Worm (Caenorhabditis elegans): ENCODE measurements around the gene ZK616.61.

DNA sequence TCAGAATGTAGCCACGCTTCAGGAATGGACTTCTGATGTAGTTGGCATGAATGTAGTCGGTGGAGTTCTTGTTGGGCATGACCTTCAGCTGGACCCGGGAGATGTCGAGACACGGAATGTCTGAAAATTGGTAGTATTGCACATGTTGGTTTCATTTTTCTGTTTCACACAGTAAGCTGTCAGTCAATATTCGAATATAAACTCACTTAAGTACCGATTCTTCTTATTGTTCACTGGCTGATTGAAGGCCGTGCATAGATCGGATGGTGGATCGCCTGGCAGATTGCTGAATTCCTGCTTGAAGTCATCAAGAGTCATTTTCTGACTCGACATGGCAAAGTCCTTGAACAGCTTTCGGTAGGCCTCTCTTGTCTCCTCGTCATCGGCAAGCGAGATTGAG is 3.7 kb downstream of the ZK616.61 start:
- TF ChIP-seq nhr-237 (tag; optimal IDR thresholded peaks at IDR 0.05) (no peak), unc-86 (tag; optimal IDR thresholded peaks at IDR 0.05) (no peak), skn-1 (tag; optimal IDR thresholded peaks at IDR 0.05) (no peak), lsy-2 (tag; optimal IDR thresholded peaks at IDR 0.05) (no peak), nhr-85 (tag) (no peak), egl-27 (tag; optimal IDR thresholded peaks at IDR 0.05) (no peak), mep-1 (tag; optimal IDR thresholded peaks at IDR 0.05) (no peak), nhr-20 (tag; optimal IDR thresholded peaks at IDR 0.05) (no peak), alr-1 (tag; optimal IDR thresholded peaks at IDR 0.05; ENCODE audit: borderline replicate concordance) (no peak)

Measured in whole organism, L1 larva.